Worm (Caenorhabditis elegans) whole organism, L4/young adult: ENCODE results near the gene K04A8.19.

ENCODE experiments used
- dao-5 ChIP-seq: sonication (generic microtip); optimal IDR thresholded peaks from 2 replicates; lab custom pipeline; 2016; ENCODE audit warnings: missing genotype, missing genetic modification characterization, moderate library complexity, missing compliant biosample characterization
- him-1 ChIP-seq: sonication (generic microtip); optimal IDR thresholded peaks from 2 replicates; lab custom pipeline; 2016; ENCODE audit warnings: missing genotype, missing genetic modification reagents, missing genetic modification characterization, missing compliant biosample characterization

DNA sequence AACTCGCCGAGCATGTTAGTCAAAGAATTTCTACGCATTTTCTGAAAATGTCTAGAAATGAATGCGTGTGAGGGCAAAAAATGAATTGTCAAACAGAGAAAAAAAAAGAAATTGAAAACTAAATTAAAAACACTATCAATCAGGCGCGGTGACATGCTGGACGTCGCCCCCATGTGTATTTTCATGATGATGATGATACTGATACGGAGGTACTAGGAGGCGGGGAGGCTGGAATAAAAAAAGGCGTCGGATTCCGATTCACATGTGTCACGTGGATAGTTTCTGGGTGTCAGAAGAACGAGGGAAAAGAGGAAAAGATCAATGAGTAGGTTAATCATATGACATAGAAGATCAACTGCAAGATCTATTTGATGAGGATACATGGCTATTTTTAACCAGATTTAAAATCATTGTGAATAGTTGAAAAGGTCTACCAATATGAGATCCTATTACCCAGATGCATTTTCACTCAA lies 48.8 kb downstream of the K04A8.19 start, which contains the start of gene W01A11.7:
- no peak for TF ChIP-seq dao-5 (tag; lab: Kevin White, UChicago)
- TF ChIP-seq him-1 (tag; lab: Kevin White, UChicago): no peak
